Fruit fly (Drosophila melanogaster) whole organism, larva: ENCODE data around the gene koko.

Experiments used
- noc ChIP-seq: fragments of 200-800 bp; sonication (Bioruptor generic); optimal IDR thresholded peaks from 3 replicates; lab custom pipeline; 2019; ENCODE audit warnings: missing biosample characterization, mild to moderate bottlenecking, missing genetic modification characterization, moderate library complexity

The koko gene

dm6 chr3R:18395694-18396093 lies 7.1 kb upstream of the koko start:
- no peak for TF ChIP-seq noc (tag; lab: Kevin White, UChicago)

dm6 chr3R:18396801-18397604 lies 5.8 kb upstream of the koko start, which contains the start of gene Vti1b:
TSS of gene Vti1b (plus strand) at chr3R:18396995.
- TF ChIP-seq noc (tag; lab: Kevin White, UChicago): peak; percentile 95

- no peak for TF ChIP-seq noc (tag; lab: Kevin White, UChicago)
Measured at dm6 chr3R:18397834-18398378, 4.9 kb upstream of the koko start.

dm6 chr3R:18398460-18398901 lies 4.3 kb upstream of the koko start:
- TF ChIP-seq noc (tag; lab: Kevin White, UChicago): no peak

dm6 chr3R:18398954-18399697 lies 3.7 kb upstream of the koko start, which contains the start of gene Vha100-2:
TSS of gene Vha100-2 (minus strand) at chr3R:18399169.
- TF ChIP-seq noc (tag; lab: Kevin White, UChicago): peak; percentile 47

- TF ChIP-seq noc (tag; lab: Kevin White, UChicago): no peak
Measured at dm6 chr3R:18399698-18400020, 3.2 kb upstream of the koko start.

dm6 chr3R:18404713-18405112 lies 1.9 kb downstream of the koko start, which contains the start of gene CG7685:
TSS of gene CG7685 (plus strand) at chr3R:18404940.
- TF ChIP-seq noc (tag; lab: Kevin White, UChicago): peak; percentile 77

dm6 chr3R:18411205-18411749 lies 8.5 kb downstream of the koko start, which contains the start of gene CG10864:
TSS of gene CG10864 (minus strand) at chr3R:18411631.
- TF ChIP-seq noc (tag; lab: Kevin White, UChicago): no peak

- TF ChIP-seq noc (tag; lab: Kevin White, UChicago): peak; percentile 41
Measured at dm6 chr3R:18412279-18413214, 9.7 kb downstream of the koko start, which contains the start of gene CG31122. TSS of gene CG31122 (minus strand) at chr3R:18412874.

dm6 chr3R:18422446-18422845 lies 19.6 kb downstream of the koko start:
- TF ChIP-seq noc (tag; lab: Kevin White, UChicago): no peak

dm6 chr3R:18423352-18423751 lies 20.5 kb downstream of the koko start:
- no peak for TF ChIP-seq noc (tag; lab: Kevin White, UChicago)

- TF ChIP-seq noc (tag; lab: Kevin White, UChicago): peak; percentile 50
Measured at dm6 chr3R:18432905-18433304, 30.1 kb downstream of the koko start.

dm6 chr3R:18436550-18437362 lies 33.9 kb downstream of the koko start:
- TF ChIP-seq noc (tag; lab: Kevin White, UChicago): peak; percentile 93
